ENCODE assay signal across 2 worm cellular contexts in the genomic region with DNA sequence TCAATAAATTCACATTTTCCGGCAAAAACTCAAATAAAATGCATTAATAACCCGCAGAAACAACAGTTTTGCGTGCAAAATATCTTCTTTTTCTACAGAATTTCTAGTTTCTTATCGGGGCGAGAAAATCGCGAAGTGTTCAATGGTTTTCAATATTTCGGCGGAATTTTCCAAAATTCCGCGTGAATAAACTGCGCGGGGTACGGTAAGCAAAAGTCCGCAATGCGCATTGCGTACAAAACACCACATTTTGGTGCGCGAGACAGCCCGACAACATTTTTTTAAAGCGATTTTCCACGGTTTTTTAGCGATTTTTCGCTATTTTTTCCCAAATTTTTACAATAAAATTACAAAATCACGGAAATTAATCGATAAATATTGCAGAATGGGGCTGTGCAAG.
TF ChIP-seq lines count a peak whose summit lies in the region.

TSS of gene Y45G12B.2 (plus strand) at position 383 of the 400 bp plus-strand sequence.

TF ChIP-seq in whole organism, L2 larva, 48 proteins besides CTCF, POLR2A, EP300 and RAD21 (continued from another document):
- peak; percentile 18 for TF ChIP-seq sem-4 (tag; optimal IDR thresholded peaks at IDR 0.05; lab: Kevin White, UChicago)
- peak; percentile 47 for TF ChIP-seq F13H6.1 (tag; optimal IDR thresholded peaks at IDR 0.05; lab: Kevin White, UChicago)
- TF ChIP-seq unc-39 (tag; optimal IDR thresholded peaks at IDR 0.05; lab: Kevin White, UChicago): no peak
- peak; percentile 72 for TF ChIP-seq nhr-129 (tag; optimal IDR thresholded peaks at IDR 0.05; lab: Kevin White, UChicago)
- TF ChIP-seq unc-55 (GFP tag; optimal IDR thresholded peaks at IDR 0.05; lab: Kevin White, UChicago): peak; percentile 73
- TF ChIP-seq ZK546.5 (tag; optimal IDR thresholded peaks at IDR 0.05; lab: Kevin White, UChicago): no peak
- TF ChIP-seq nhr-10 (tag; optimal IDR thresholded peaks at IDR 0.05; lab: Kevin White, UChicago): no peak
- TF ChIP-seq nhr-23 (tag; optimal IDR thresholded peaks at IDR 0.05; lab: Kevin White, UChicago): no peak
- peak; percentile 45 for TF ChIP-seq sma-3 (GFP tag; optimal IDR thresholded peaks at IDR 0.05; lab: Kevin White, UChicago)
- no peak for TF ChIP-seq ceh-16 (tag; optimal IDR thresholded peaks at IDR 0.05; lab: Kevin White, UChicago)
- no peak for TF ChIP-seq dmd-4 (tag; optimal IDR thresholded peaks at IDR 0.05; lab: Kevin White, UChicago)
- TF ChIP-seq crh-2 (tag; optimal IDR thresholded peaks at IDR 0.05; lab: Kevin White, UChicago): peak; percentile 96
- TF ChIP-seq zag-1 (tag; optimal IDR thresholded peaks at IDR 0.05; lab: Kevin White, UChicago): no peak
TF ChIP-seq in whole organism, L2 larva: peak in this region for 16.

TF ChIP-seq in whole organism, L4 larva, 104 proteins besides CTCF, POLR2A, EP300 and RAD21 (continued from another document):
- TF ChIP-seq lin-38 (GFP tag; IDR thresholded peaks at IDR 0.05; lab: Robert Waterston, UW): peak; percentile 80
- TF ChIP-seq dmd-6 (GFP tag; IDR thresholded peaks at IDR 0.05; lab: Robert Waterston, UW): 0 out of 2 replicates have a peak, but pooled peaks have one; percentile 17
- no peak for TF ChIP-seq nhr-41 (GFP tag; IDR thresholded peaks at IDR 0.05; lab: Robert Waterston, UW)
- TF ChIP-seq T26A8.4 (GFP tag; IDR thresholded peaks at IDR 0.05; lab: Robert Waterston, UW): no peak
- no peak for TF ChIP-seq ZK546.5 (tag; optimal IDR thresholded peaks at IDR 0.05; lab: Kevin White, UChicago)
- peak; percentile 40 for TF ChIP-seq mxl-3 (GFP tag; optimal IDR thresholded peaks at IDR 0.05; lab: Kevin White, UChicago)
- TF ChIP-seq zfp-3 (GFP tag; conservative IDR thresholded peaks at IDR 0.05; lab: Robert Waterston, UW): no peak
- TF ChIP-seq ceh-62 (tag; optimal IDR thresholded peaks at IDR 0.05; lab: Kevin White, UChicago): no peak
- TF ChIP-seq dmd-9 (GFP tag; IDR thresholded peaks at IDR 0.05; lab: Robert Waterston, UW): no peak
- TF ChIP-seq ceh-82 (tag; optimal IDR thresholded peaks at IDR 0.05; lab: Kevin White, UChicago): no peak
- TF ChIP-seq dmd-8 (GFP tag; IDR thresholded peaks at IDR 0.05; lab: Robert Waterston, UW): no peak
- no peak for TF ChIP-seq attf-4 (tag; optimal IDR thresholded peaks at IDR 0.05; lab: Kevin White, UChicago)
- TF ChIP-seq lim-7 (GFP tag; IDR thresholded peaks at IDR 0.05; lab: Robert Waterston, UW): 0 out of 2 replicates have a peak, but pooled peaks have one; percentile 21
- TF ChIP-seq daf-16 (GFP tag; optimal IDR thresholded peaks at IDR 0.05; lab: Kevin White, UChicago): no peak
- peak; percentile 30 for TF ChIP-seq daf-16 (tag; optimal IDR thresholded peaks at IDR 0.05; lab: Kevin White, UChicago)
- peak; percentile 64; the same call in 1 of the 2 replicates for TF ChIP-seq hmg-1.1 (GFP tag; IDR thresholded peaks at IDR 0.05; lab: Robert Waterston, UW)
- no peak for TF ChIP-seq fos-1 (tag; optimal IDR thresholded peaks at IDR 0.05; lab: Kevin White, UChicago)
- TF ChIP-seq lsy-2 (tag; optimal IDR thresholded peaks at IDR 0.05; lab: Kevin White, UChicago): peak; percentile 95 to 99
TF ChIP-seq in whole organism, L4 larva: peak in this region for 22.
